Worm (Caenorhabditis elegans) whole organism, L4/young adult: Measurements from ENCODE around the gene nspc-13.

Source experiments
- W03F9.2 ChIP-seq: fragments of 150-350 bp; optimal IDR thresholded peaks from 2 replicates; lab custom pipeline; 2014; ENCODE audit warnings: missing biosample characterization, missing genetic modification characterization
- dao-5 ChIP-seq: sonication (generic microtip); optimal IDR thresholded peaks from 2 replicates; lab custom pipeline; 2016; ENCODE audit warnings: missing genotype, missing genetic modification characterization, moderate library complexity, missing compliant biosample characterization
- him-1 ChIP-seq: sonication (generic microtip); optimal IDR thresholded peaks from 2 replicates; lab custom pipeline; 2016; ENCODE audit warnings: missing genotype, missing genetic modification reagents, missing genetic modification characterization, missing compliant biosample characterization

nspc-13 gene

ce11 chrX:12365388-12365787 is 8.2 kb downstream of the nspc-13 start, which contains the start of gene F19H6.4:
TSS of gene F19H6.4 (plus strand) at chrX:12365688.
- no peak for TF ChIP-seq him-1 (tag; lab: Kevin White, UChicago)
- no peak for TF ChIP-seq W03F9.2 (tag; lab: Kevin White, UChicago)
- TF ChIP-seq dao-5 (tag; lab: Kevin White, UChicago), result no peak

ce11 chrX:12367498-12367897 is 10.3 kb downstream of the nspc-13 start:
- no peak for TF ChIP-seq him-1 (tag; lab: Kevin White, UChicago)
- TF ChIP-seq W03F9.2 (tag; lab: Kevin White, UChicago), result no peak
- TF ChIP-seq dao-5 (tag; lab: Kevin White, UChicago), result no peak

DNA sequence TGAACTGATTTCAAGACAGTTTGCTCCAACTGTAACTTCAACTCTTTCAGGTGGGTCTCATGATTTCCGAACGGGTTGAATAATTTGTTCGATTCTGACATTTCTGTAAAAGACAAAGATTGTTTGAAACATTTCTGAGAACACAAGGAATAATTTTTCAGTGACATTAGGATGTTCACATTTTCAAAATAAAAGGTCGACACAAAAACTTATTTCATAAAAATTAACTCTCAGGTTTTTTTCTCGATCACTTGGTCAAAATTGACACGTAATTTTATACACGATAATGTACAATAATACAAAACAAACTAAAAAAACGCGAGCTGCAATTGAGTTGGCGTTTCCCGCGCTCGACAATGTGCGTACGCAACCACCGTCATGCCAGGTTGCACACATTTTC is 14.1 kb downstream of the nspc-13 start, which contains the start of gene rif-1.2:
Gene rif-1.2, minus strand, starts transcription at position 101 of the 400 bp plus-strand sequence.
- TF ChIP-seq W03F9.2 (tag; lab: Kevin White, UChicago) (no peak), dao-5 (tag; lab: Kevin White, UChicago) (no peak), him-1 (tag; lab: Kevin White, UChicago) (no peak)

DNA sequence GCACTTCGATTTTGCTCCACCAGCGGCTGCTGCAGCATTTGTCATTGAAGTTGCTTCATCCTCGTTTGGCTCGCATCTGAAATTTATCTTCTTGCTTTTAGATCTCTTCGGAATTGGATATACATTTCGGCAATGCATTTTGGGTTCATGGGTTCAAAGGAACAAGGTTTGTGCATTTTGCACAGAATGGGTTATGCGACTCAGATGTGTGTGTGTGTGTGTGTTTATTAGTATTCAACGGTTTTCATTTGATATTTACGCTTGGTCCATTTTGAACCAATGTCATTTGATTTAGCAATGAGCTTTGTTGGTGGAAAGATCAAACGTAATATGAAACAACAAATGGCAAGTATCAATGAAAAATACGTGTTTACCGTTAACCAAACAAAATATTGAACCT is 18.6 kb downstream of the nspc-13 start:
- TF ChIP-seq dao-5 (tag; lab: Kevin White, UChicago) (no peak), him-1 (tag; lab: Kevin White, UChicago) (no peak), W03F9.2 (tag; lab: Kevin White, UChicago) (no peak)

DNA sequence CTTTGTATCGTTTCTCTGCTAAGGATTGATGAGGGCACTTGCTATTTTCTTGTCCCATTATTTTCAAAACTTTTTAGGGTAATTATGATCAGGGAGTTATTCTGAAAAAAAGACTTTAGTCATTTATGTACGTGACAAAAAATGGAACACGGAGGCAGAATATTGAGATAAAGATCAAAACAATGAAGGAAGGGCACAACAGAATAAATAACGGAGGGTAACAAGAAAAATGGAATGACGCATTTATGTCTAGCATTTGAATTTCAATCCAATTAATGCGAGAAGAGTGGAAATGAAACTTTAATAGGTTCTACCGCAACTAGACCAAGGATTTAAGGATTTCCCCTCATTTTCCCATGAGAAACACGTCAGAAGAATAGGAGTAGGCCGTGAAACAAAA is 21.1 kb downstream of the nspc-13 start, which contains the start of gene glb-13:
Gene glb-13, minus strand, starts transcription at position 101 of the 400 bp plus-strand sequence.
- TF ChIP-seq W03F9.2 (tag; lab: Kevin White, UChicago), result no peak
- no peak for TF ChIP-seq him-1 (tag; lab: Kevin White, UChicago)
- no peak for TF ChIP-seq dao-5 (tag; lab: Kevin White, UChicago)

ce11 chrX:12391380-12391779 is 34.2 kb downstream of the nspc-13 start, which contains the start of gene nekl-3:
TSS of gene nekl-3 (minus strand) at chrX:12391480.
- TF ChIP-seq W03F9.2 (tag; lab: Kevin White, UChicago) (no peak), him-1 (tag; lab: Kevin White, UChicago) (no peak), dao-5 (tag; lab: Kevin White, UChicago) (no peak)

DNA sequence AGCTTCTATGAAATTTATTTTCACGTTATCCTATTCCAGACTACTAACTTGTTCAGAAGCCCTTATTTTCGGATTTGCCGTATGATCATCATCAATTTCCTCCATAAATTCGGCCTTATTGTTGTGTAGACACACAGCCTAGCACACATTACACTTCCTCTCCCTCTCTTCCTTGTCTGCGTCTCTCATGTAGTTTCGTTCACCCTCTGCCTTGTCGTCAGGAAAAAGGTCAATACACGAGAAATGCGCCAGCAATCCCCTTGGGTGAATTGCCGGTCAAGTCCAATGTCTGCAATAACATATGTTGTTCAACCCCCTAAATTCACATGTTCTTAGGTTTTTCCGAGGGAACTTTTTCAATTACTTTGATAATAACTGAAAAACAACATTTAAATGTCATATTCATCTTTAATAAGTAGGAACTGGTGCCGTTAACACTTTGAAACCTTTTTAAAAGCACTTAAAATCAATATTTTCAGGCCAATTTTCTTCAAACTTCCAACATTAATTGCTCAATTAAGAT is 36.6 kb downstream of the nspc-13 start, which contains the start of gene F17E5.2:
Gene F17E5.2, plus strand, starts transcription at position 473 of the 523 bp plus-strand sequence.
- peak; percentile 75 for TF ChIP-seq him-1 (tag; lab: Kevin White, UChicago)
- TF ChIP-seq W03F9.2 (tag; lab: Kevin White, UChicago), result peak; percentile 91
- TF ChIP-seq dao-5 (tag; lab: Kevin White, UChicago), result no peak

- no peak for TF ChIP-seq W03F9.2 (tag; lab: Kevin White, UChicago)
- TF ChIP-seq him-1 (tag; lab: Kevin White, UChicago), result no peak
- no peak for TF ChIP-seq dao-5 (tag; lab: Kevin White, UChicago)
Measured at ce11 chrX:12404729-12405128, 47.5 kb downstream of the nspc-13 start.

DNA sequence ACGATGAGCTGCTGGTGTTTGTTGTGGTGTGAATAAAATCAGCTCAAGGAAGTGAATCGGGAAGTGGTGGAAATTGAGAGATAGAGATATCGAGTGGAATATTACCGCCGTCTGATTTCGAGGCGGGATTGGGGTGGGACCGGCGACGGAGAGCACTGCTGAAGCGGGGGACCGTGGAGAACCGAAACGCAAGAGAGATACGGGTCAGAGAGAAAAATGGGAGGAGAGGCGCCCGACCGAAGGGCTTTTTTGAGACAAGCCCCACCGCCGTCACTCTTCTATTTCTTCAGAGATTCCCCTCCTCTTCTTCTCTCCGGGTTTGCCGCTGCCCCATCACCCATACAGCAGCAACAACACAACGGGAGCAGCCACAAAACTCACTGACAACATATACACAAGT is 48.8 kb downstream of the nspc-13 start:
- TF ChIP-seq dao-5 (tag; lab: Kevin White, UChicago) (no peak), him-1 (tag; lab: Kevin White, UChicago) (no peak), W03F9.2 (tag; lab: Kevin White, UChicago) (no peak)

- TF ChIP-seq W03F9.2 (tag; lab: Kevin White, UChicago) (no peak), dao-5 (tag; lab: Kevin White, UChicago) (no peak), him-1 (tag; lab: Kevin White, UChicago) (no peak)
Measured at ce11 chrX:12406592-12406991, 49.4 kb downstream of the nspc-13 start.

DNA sequence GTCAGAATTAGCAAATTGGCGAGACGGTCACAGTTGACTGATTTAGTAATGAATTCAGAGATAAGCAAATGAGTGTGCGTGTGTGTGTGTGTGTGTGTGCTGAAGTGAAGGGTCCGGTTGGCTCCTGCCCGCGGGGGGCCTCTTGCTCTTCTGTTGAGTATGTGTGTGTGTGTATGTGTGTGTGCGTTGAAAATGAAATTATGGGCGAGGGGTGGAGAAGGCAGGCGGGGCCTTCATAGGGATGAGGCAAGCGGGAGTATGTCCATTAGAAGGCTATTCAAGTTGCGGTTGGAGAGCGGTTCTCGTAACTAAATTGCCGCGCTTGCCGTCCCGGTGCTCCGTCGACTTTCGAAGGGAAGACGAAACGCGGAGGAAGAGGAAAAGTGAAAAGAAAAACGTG is 50.1 kb downstream of the nspc-13 start:
- no peak for TF ChIP-seq dao-5 (tag; lab: Kevin White, UChicago)
- TF ChIP-seq W03F9.2 (tag; lab: Kevin White, UChicago), result no peak
- TF ChIP-seq him-1 (tag; lab: Kevin White, UChicago), result no peak
